Fruit fly (Drosophila melanogaster) whole organism, prepupa: Measurements from ENCODE around the gene Mo25.

Experiments
- Blimp-1 ChIP-seq: fragments of 200-800 bp; sonication (Bioruptor generic); optimal IDR thresholded peaks from 3 replicates; lab custom pipeline; 2017; ENCODE audit warnings: missing biosample characterization, missing genetic modification characterization, mild to moderate bottlenecking, moderate library complexity, missing genetic modification reagents
- CG10631 ChIP-seq: fragments of 200-800 bp; sonication (Bioruptor generic); optimal IDR thresholded peaks from 2 replicates; lab custom pipeline; 2016; ENCODE audit warnings: missing biosample characterization, missing genetic modification characterization
- CG10669 ChIP-seq: fragments of 200-800 bp; sonication (Bioruptor generic); optimal IDR thresholded peaks from 3 replicates; lab custom pipeline; 2018; ENCODE audit warnings: missing biosample characterization, mild to moderate bottlenecking, missing genetic modification characterization, moderate library complexity
- CG11762 ChIP-seq: fragments of 200-800 bp; sonication (Bioruptor generic); optimal IDR thresholded peaks from 3 replicates; lab custom pipeline; 2016; ENCODE audit warnings: missing biosample characterization, missing genetic modification characterization; ENCODE audit not compliant: insufficient read depth
- CG11902 ChIP-seq: fragments of 200-800 bp; sonication (Bioruptor generic); optimal IDR thresholded peaks from 3 replicates; lab custom pipeline; 2016; ENCODE audit warnings: missing biosample characterization, missing genetic modification characterization
- CG15336 ChIP-seq: fragments of 200-800 bp; sonication (Bioruptor generic); IDR thresholded peaks from 2 replicates; pipeline ENCODE4 v1.3.6; 2022; ENCODE audit warnings: missing biosample characterization, missing genetic modification characterization
- CG1621 ChIP-seq: fragments of 200-800 bp; sonication (Bioruptor generic); optimal IDR thresholded peaks from 3 replicates; lab custom pipeline; 2018; ENCODE audit warnings: missing biosample characterization, mild to moderate bottlenecking, missing genetic modification characterization
- CG16779 ChIP-seq: fragments of 200-800 bp; sonication (Bioruptor generic); optimal IDR thresholded peaks from 3 replicates; lab custom pipeline; 2017; ENCODE audit warnings: missing biosample characterization, mild to moderate bottlenecking, missing genetic modification characterization
- CG3032 ChIP-seq: fragments of 200-800 bp; optimal IDR thresholded peaks from 2 replicates; lab custom pipeline; 2019; ENCODE audit warnings: missing biosample characterization, mild to moderate bottlenecking, missing genetic modification characterization, moderate library complexity
- CG31627 ChIP-seq: fragments of 200-800 bp; sonication (Bioruptor generic); optimal IDR thresholded peaks from 3 replicates; lab custom pipeline; 2016; ENCODE audit warnings: missing biosample characterization, missing genetic modification characterization
- CG32006 ChIP-seq: fragments of 200-800 bp; sonication (Bioruptor generic); optimal IDR thresholded peaks from 3 replicates; lab custom pipeline; 2017; ENCODE audit warnings: missing biosample characterization, mild to moderate bottlenecking, missing genetic modification characterization
- CG3919 ChIP-seq: fragments of 200-800 bp; sonication (Bioruptor generic); optimal IDR thresholded peaks from 3 replicates; lab custom pipeline; 2016; ENCODE audit warnings: missing biosample characterization, missing genetic modification characterization
- CG4318 ChIP-seq: fragments of 200-800 bp; sonication (Bioruptor generic); optimal IDR thresholded peaks from 3 replicates; lab custom pipeline; 2017; ENCODE audit warnings: missing biosample characterization, mild to moderate bottlenecking, missing genetic modification characterization
- CG6163 ChIP-seq: fragments of 200-800 bp; sonication (Bioruptor generic); IDR thresholded peaks from 3 replicates; pipeline ENCODE4 v1.3.6; 2022; ENCODE audit warnings: missing biosample characterization, missing genetic modification characterization
- CG6276 ChIP-seq: fragments of 200-800 bp; sonication (Bioruptor generic); optimal IDR thresholded peaks from 2 replicates; lab custom pipeline; 2017; ENCODE audit warnings: missing biosample characterization, mild to moderate bottlenecking, missing genetic modification characterization
- CG6792 ChIP-seq: fragments of 200-800 bp; sonication (Bioruptor generic); optimal IDR thresholded peaks from 3 replicates; lab custom pipeline; 2016; ENCODE audit warnings: missing biosample characterization, missing genetic modification characterization
- CG6808 ChIP-seq: fragments of 200-800 bp; sonication (Bioruptor generic); optimal IDR thresholded peaks from 3 replicates; lab custom pipeline; 2017; ENCODE audit warnings: missing biosample characterization, missing genetic modification characterization, mild to moderate bottlenecking, moderate library complexity, missing genetic modification reagents
- CG6854 ChIP-seq: fragments of 200-800 bp; sonication (Bioruptor generic); optimal IDR thresholded peaks from 2 replicates; lab custom pipeline; 2017; ENCODE audit warnings: missing biosample characterization, mild to moderate bottlenecking, missing genetic modification characterization
- CG7368 ChIP-seq: fragments of 200-800 bp; sonication (Bioruptor generic); optimal IDR thresholded peaks from 3 replicates; lab custom pipeline; 2016; ENCODE audit warnings: missing biosample characterization, missing genetic modification characterization
- CG8119 ChIP-seq: fragments of 200-800 bp; sonication (Bioruptor generic); IDR thresholded peaks from 3 replicates; pipeline ENCODE4 v1.3.6; 2022; ENCODE audit warnings: missing biosample characterization, missing genetic modification characterization
- CG8319 ChIP-seq: fragments of 200-800 bp; sonication (Bioruptor generic); optimal IDR thresholded peaks from 3 replicates; lab custom pipeline; 2016; ENCODE audit warnings: missing biosample characterization, missing genetic modification characterization
- CG8632 ChIP-seq: fragments of 200-800 bp; sonication (Bioruptor generic); optimal IDR thresholded peaks from 3 replicates; lab custom pipeline; 2016; ENCODE audit warnings: missing biosample characterization, missing genetic modification characterization
- CG9139 ChIP-seq: fragments of 200-800 bp; sonication (Bioruptor generic); optimal IDR thresholded peaks from 3 replicates; lab custom pipeline; 2017; ENCODE audit warnings: missing biosample characterization, mild to moderate bottlenecking, missing genetic modification characterization
- Eip75B ChIP-seq: fragments of 200-800 bp; sonication (Bioruptor generic); optimal IDR thresholded peaks from 3 replicates; lab custom pipeline; 2016; ENCODE audit warnings: missing biosample characterization, missing genetic modification characterization
- Eip93F ChIP-seq: fragments of 200-800 bp; sonication (Bioruptor generic); optimal IDR thresholded peaks from 2 replicates; lab custom pipeline; 2016; ENCODE audit warnings: missing biosample characterization, mild to moderate bottlenecking, missing genetic modification characterization
- Ets21C ChIP-seq: fragments of 200-800 bp; sonication (Bioruptor generic); optimal IDR thresholded peaks from 3 replicates; lab custom pipeline; 2016; ENCODE audit warnings: missing biosample characterization, missing genetic modification characterization
- Ets96B ChIP-seq: fragments of 200-800 bp; optimal IDR thresholded peaks from 2 replicates; lab custom pipeline; 2019; ENCODE audit warnings: missing biosample characterization, mild to moderate bottlenecking, missing genetic modification characterization, moderate library complexity
- Hr38 ChIP-seq: sonication (Bioruptor generic); optimal IDR thresholded peaks from 2 replicates; lab custom pipeline; 2016; ENCODE audit warnings: missing biosample characterization, missing genetic modification characterization
- Hr39 ChIP-seq: fragments of 200-800 bp; sonication (Bioruptor generic); optimal IDR thresholded peaks from 2 replicates; lab custom pipeline; 2016; ENCODE audit warnings: missing biosample characterization, missing genetic modification characterization
- Hr4 ChIP-seq: fragments of 200-800 bp; sonication (Bioruptor generic); optimal IDR thresholded peaks from 3 replicates; lab custom pipeline; 2016; ENCODE audit warnings: missing biosample characterization, missing genetic modification characterization
- Lpt ChIP-seq: fragments of 200-800 bp; sonication (Bioruptor generic); optimal IDR thresholded peaks from 3 replicates; lab custom pipeline; 2016; ENCODE audit warnings: missing biosample characterization, missing genetic modification characterization
- Met ChIP-seq: fragments of 200-800 bp; sonication (Bioruptor generic); optimal IDR thresholded peaks from 3 replicates; lab custom pipeline; 2016; ENCODE audit warnings: missing biosample characterization, missing genetic modification characterization
- OdsH ChIP-seq: fragments of 200-800 bp; sonication (Bioruptor generic); optimal IDR thresholded peaks from 3 replicates; lab custom pipeline; 2016; ENCODE audit warnings: missing biosample characterization, missing genetic modification characterization
- Smox ChIP-seq: fragments of 200-800 bp; sonication (Bioruptor generic); optimal IDR thresholded peaks from 3 replicates; lab custom pipeline; 2016; ENCODE audit warnings: missing biosample characterization, missing genetic modification characterization
- Sox102F ChIP-seq: fragments of 200-800 bp; sonication (Bioruptor generic); optimal IDR thresholded peaks from 2 replicates; lab custom pipeline; 2016; ENCODE audit warnings: missing biosample characterization, mild to moderate bottlenecking, missing genetic modification characterization
- Sox14 ChIP-seq: fragments of 200-800 bp; sonication (Bioruptor generic); optimal IDR thresholded peaks from 3 replicates; lab custom pipeline; 2016; ENCODE audit warnings: missing biosample characterization, missing genetic modification characterization
- Sox15 ChIP-seq: fragments of 200-800 bp; sonication (Bioruptor generic); optimal IDR thresholded peaks from 3 replicates; lab custom pipeline; 2016; ENCODE audit warnings: missing biosample characterization, missing genetic modification characterization
- achi ChIP-seq: fragments of 200-800 bp; sonication (Bioruptor generic); optimal IDR thresholded peaks from 3 replicates; lab custom pipeline; 2016; ENCODE audit warnings: missing biosample characterization, missing genetic modification characterization
- cyc ChIP-seq: fragments of 200-800 bp; sonication (Bioruptor generic); optimal IDR thresholded peaks from 3 replicates; lab custom pipeline; 2016; ENCODE audit warnings: missing biosample characterization, missing genetic modification characterization
- dac ChIP-seq: fragments of 200-800 bp; sonication (Bioruptor generic); optimal IDR thresholded peaks from 2 replicates; lab custom pipeline; 2017; ENCODE audit warnings: missing biosample characterization, mild to moderate bottlenecking, missing genetic modification characterization
- esn ChIP-seq: fragments of 200-800 bp; sonication (Bioruptor generic); optimal IDR thresholded peaks from 2 replicates; lab custom pipeline; 2016; ENCODE audit warnings: missing biosample characterization, mild to moderate bottlenecking, missing genetic modification characterization, moderate library complexity
- fd85E ChIP-seq: fragments of 200-800 bp; sonication (Bioruptor generic); optimal IDR thresholded peaks from 3 replicates; lab custom pipeline; 2016; ENCODE audit warnings: missing biosample characterization, missing genetic modification characterization
- fkh ChIP-seq: fragments of 200-800 bp; sonication (Bioruptor generic); optimal IDR thresholded peaks from 3 replicates; lab custom pipeline; 2017; ENCODE audit warnings: missing biosample characterization, mild to moderate bottlenecking, missing genetic modification characterization, moderate library complexity
- lz ChIP-seq: fragments of 200-800 bp; sonication (Bioruptor generic); optimal IDR thresholded peaks from 3 replicates; lab custom pipeline; 2016; ENCODE audit warnings: missing biosample characterization, missing genetic modification characterization
- net ChIP-seq: fragments of 200-800 bp; sonication (Bioruptor generic); optimal IDR thresholded peaks from 3 replicates; lab custom pipeline; 2016; ENCODE audit warnings: missing biosample characterization, missing genetic modification characterization
- pdm3 ChIP-seq: fragments of 200-800 bp; sonication (Bioruptor generic); optimal IDR thresholded peaks from 3 replicates; lab custom pipeline; 2016; ENCODE audit warnings: missing biosample characterization, missing genetic modification characterization
- spab ChIP-seq: fragments of 200-800 bp; sonication (Bioruptor generic); optimal IDR thresholded peaks from 2 replicates; lab custom pipeline; 2017; ENCODE audit warnings: missing biosample characterization, mild to moderate bottlenecking, missing genetic modification characterization, missing genetic modification reagents
- topi ChIP-seq: fragments of 200-800 bp; sonication (Bioruptor generic); optimal IDR thresholded peaks from 3 replicates; lab custom pipeline; 2016; ENCODE audit warnings: missing biosample characterization, missing genetic modification characterization
- vri ChIP-seq: fragments of 200-800 bp; sonication (Bioruptor generic); optimal IDR thresholded peaks from 3 replicates; lab custom pipeline; 2016; ENCODE audit warnings: missing biosample characterization, mild to moderate bottlenecking, missing genetic modification characterization

Gene Mo25

DNA sequence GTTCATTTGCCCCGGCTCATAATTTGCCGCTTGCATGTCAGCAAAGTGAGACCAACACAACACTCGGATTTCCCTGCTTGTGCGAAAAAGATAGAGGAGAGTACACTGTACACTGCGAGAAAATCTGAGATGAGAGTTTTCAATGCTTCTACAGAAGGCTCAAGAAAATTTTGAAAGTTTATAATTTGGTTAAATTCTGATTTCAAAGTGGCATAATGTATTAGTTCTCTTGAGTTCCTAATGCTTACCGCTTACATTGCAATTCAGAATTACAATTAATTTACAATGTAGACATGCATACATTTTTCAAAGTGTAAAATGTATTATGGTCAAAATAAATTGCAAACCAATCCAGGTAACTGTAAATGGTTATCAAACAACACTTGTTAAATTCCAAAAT lies 27.7 kb upstream of the Mo25 start (continued):
- no peak for TF ChIP-seq vri (GFP tag; lab: Kevin White, UChicago)
- TF ChIP-seq CG1621 (tag; lab: Kevin White, UChicago) = no peak
- peak; percentile 84 for TF ChIP-seq CG4318
- no peak for TF ChIP-seq CG11762
- TF ChIP-seq spab = peak; percentile 49
- TF ChIP-seq CG6808 = peak; percentile 9
- no peak for TF ChIP-seq fkh
- TF ChIP-seq topi (GFP tag; lab: Kevin White, UChicago) = no peak
- no peak for TF ChIP-seq Sox102F (GFP tag; lab: Kevin White, UChicago)
- peak; percentile 53 for TF ChIP-seq CG10669 (GFP tag; lab: Kevin White, UChicago)
- no peak for TF ChIP-seq CG6854 (GFP tag; lab: Kevin White, UChicago)
- peak; percentile 49 for TF ChIP-seq CG10631 (GFP tag; lab: Kevin White, UChicago)
- peak; percentile 5 for TF ChIP-seq CG8319
- peak; percentile 30; the same call in 1 of the 3 replicates for TF ChIP-seq CG6163 (GFP tag; lab: Robert Waterston, UW)
- TF ChIP-seq Met (GFP tag; lab: Kevin White, UChicago) = no peak
- peak; percentile 80 for TF ChIP-seq CG6276 (GFP tag; lab: Kevin White, UChicago)
- peak; percentile 22 for TF ChIP-seq net (GFP tag; lab: Kevin White, UChicago)
- TF ChIP-seq Sox14 (GFP tag; lab: Kevin White, UChicago) = peak; percentile 48

dm6 chr3L:16642088-16642507 lies 26.8 kb upstream of the Mo25 start:
- TF ChIP-seq CG1621 (tag; lab: Kevin White, UChicago) (peak; percentile 47), CG11902 (GFP tag; lab: Kevin White, UChicago) (peak; percentile 55), Lpt (GFP tag; lab: Kevin White, UChicago) (peak; percentile 69), CG32006 (GFP tag; lab: Kevin White, UChicago) (peak; percentile 92), Sox15 (peak; percentile 68), OdsH (GFP tag; lab: Kevin White, UChicago) (peak; percentile 74), CG16779 (tag; lab: Kevin White, UChicago) (peak; percentile 74), CG6854 (GFP tag; lab: Kevin White, UChicago) (no peak), CG8632 (GFP tag; lab: Kevin White, UChicago) (peak; percentile 72), Smox (GFP tag; lab: Kevin White, UChicago) (peak; percentile 55), Eip75B (GFP tag; lab: Kevin White, UChicago) (peak; percentile 81), Eip93F (GFP tag; lab: Kevin White, UChicago) (no peak), Ets96B (peak; percentile 70), Met (GFP tag; lab: Kevin White, UChicago) (peak; percentile 48), achi (peak; percentile 82), CG11762 (peak; percentile 70), topi (GFP tag; lab: Kevin White, UChicago) (peak; percentile 59), cyc (peak; percentile 70), CG15336 (GFP tag; lab: Robert Waterston, UW) (peak; percentile 65), lz (GFP tag; lab: Kevin White, UChicago) (peak; percentile 64), CG3032 (tag; lab: Kevin White, UChicago) (peak; percentile 81), CG10669 (GFP tag; lab: Kevin White, UChicago) (peak; percentile 78), pdm3 (GFP tag; lab: Kevin White, UChicago) (peak; percentile 72), CG8119 (GFP tag; lab: Robert Waterston, UW) (peak; percentile 63; the same call in 2 of the 3 replicates), Hr38 (GFP tag; lab: Kevin White, UChicago) (no peak), CG6792 (GFP tag; lab: Kevin White, UChicago) (peak; percentile 79), Hr39 (peak; percentile 57), Ets21C (GFP tag; lab: Kevin White, UChicago) (peak; percentile 45), CG31627 (GFP tag; lab: Kevin White, UChicago) (peak; percentile 50), CG6163 (GFP tag; lab: Robert Waterston, UW) (no peak), dac (GFP tag; lab: Kevin White, UChicago) (peak; percentile 57), Blimp-1 (GFP tag; lab: Kevin White, UChicago) (no peak), CG4318 (peak; percentile 79), CG3919 (GFP tag; lab: Kevin White, UChicago) (peak; percentile 87), CG9139 (peak; percentile 35), Sox14 (GFP tag; lab: Kevin White, UChicago) (peak; percentile 60), esn (GFP tag; lab: Kevin White, UChicago) (peak; percentile 72), fd85E (GFP tag; lab: Kevin White, UChicago) (no peak), Hr4 (GFP tag; lab: Kevin White, UChicago) (peak; percentile 85), CG8319 (peak; percentile 79), fkh (no peak), CG7368 (peak; percentile 68), CG6276 (GFP tag; lab: Kevin White, UChicago) (peak; percentile 71)
